Fruit fly (Drosophila melanogaster) S2 (cell line): ENCODE data around the gene toe.

Experiments used
- CG8478 ChIP-seq: fragments of >200 bp; optimal IDR thresholded peaks from 2 replicates; lab custom pipeline; 2018
- CTCF ChIP-seq, 2 experiments: fragments of >200 bp; optimal IDR thresholded peaks; 2 replicates each; lab custom pipeline; 2018

The toe gene

DNA sequence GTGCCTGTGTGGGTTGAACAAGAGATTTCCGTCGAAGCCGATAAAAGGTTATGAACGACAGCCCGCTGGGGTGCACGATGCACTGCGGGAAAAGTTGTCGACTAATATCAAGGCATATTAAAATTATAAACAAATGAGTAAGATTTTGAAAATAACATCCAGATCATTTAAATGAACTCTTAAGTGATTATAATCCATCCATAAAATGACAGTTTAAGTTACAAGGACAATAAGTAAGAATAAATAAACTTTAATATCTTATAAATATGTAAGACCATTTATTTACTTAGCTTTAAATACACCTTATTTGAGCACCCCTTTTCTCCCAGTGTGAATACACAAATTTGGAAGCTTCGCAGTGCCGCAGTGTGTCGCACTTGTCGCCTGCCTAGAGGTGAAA lies 11.6 kb upstream of the toe start:
- no peak for TF ChIP-seq CG8478 (lab: Kevin White, UChicago)
- no peak for TF ChIP-seq CTCF (optimal IDR thresholded peaks at IDR 0.05; lab: Kevin White, UChicago)

DNA sequence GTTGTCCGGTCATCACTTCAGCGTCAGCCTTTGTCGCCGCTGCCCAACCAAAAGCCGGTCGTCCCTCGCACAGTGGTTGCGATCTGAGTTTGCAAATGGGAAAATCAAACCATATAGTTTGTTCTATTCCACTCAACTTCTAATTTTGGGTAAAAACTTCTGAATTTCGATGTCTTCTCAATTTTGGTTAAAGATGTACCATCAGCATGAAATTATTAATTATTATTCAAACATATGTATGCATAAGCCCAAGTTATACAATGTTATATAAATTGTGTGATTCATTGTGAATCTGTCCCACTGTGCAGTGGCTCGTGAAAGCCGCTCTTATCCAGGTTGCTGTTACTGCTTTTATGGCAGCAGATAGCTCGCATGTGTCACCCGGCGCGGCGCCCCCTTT lies 10.1 kb upstream of the toe start:
- TF ChIP-seq CG8478 (lab: Kevin White, UChicago) = no peak
- TF ChIP-seq CTCF (optimal IDR thresholded peaks at IDR 0.05; lab: Kevin White, UChicago) = no peak

DNA sequence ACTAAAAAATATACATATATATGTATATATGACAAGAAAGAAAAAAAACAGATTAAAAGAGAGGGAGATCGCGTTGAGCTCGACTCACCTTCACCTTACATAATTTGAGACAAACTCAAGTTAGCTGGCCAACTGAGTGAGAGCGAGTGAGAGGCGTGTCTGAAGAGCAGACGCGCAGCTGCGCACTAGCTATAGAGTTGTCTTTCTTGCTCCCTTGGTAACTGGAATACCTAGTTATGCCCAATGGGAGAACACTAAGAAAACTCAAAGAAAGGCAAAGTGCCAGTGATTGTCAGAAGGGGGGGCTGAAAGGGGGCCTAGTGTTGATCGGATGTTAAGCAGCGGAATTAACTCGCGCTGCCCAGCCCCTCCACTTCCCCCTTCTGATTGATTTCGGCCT lies 2.0 kb upstream of the toe start:
- no peak for TF ChIP-seq CTCF (optimal IDR thresholded peaks at IDR 0.05; lab: Kevin White, UChicago)
- no peak for TF ChIP-seq CG8478 (lab: Kevin White, UChicago)

DNA sequence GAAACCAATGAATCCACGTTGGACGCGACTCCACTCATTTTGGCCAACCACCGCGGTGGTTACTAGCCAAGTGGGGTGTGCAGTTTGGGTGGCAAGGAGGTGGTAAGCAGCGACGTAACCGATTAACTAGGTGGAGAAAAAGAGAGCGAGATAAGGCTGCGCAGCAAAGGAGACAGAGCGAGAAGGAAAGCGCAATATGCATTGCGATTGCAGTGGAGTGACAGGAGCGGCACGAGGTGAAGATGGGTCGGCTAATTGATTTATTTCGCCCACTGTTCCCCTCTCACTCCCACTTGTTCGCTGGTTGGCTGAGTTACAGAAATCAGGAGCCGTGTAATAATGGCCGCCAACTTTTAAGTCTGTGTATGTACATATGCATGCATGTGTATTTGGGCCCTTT lies 1.2 kb upstream of the toe start:
- TF ChIP-seq CTCF (optimal IDR thresholded peaks at IDR 0.05; lab: Kevin White, UChicago) (no peak), CG8478 (lab: Kevin White, UChicago) (no peak)

DNA sequence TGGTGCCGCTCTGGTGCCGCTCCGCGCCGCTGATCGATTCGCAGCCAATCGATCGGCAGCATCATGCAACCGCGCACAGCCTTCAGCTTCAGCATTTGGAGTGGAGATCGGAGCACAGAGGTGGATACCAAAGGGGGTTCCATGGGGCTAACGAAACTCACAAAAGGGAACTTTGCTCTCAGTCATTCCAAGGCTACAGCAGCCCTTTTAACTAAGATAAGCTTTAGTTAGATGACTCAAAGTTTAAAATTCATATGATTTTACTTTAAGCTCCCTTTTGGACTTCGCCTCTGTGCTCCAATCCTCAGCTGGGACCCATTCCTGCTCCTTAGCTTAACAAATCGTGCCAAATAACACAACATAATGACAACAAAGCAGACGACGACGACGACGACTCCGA lies 12.0 kb downstream of the toe start:
- no peak for TF ChIP-seq CG8478 (lab: Kevin White, UChicago)
- TF ChIP-seq CTCF (optimal IDR thresholded peaks at IDR 0.05; lab: Kevin White, UChicago) = no peak

DNA sequence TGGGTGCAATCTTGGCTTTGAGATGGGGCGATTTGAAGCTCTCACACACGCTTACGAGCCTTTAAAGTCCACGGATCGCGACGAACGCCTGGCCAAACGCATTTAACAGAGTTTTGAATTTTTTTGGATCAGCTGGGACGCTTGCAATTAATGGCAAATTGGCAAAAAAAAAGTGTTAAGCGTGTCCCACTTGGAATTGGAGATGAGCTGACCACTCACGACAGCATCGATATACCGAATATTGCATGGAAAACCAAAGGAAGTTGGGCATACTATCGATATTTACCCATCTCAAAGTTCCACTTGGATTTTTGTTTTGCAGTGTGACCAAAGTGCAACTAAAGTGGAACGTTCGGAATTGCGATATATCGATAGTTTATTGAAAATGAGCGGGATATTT lies 15.1 kb downstream of the toe start, which contains the start of gene ArfGAP1:
TSS of gene ArfGAP1 (minus strand) at position 240 of the 400 bp plus-strand sequence.
- TF ChIP-seq CG8478 (lab: Kevin White, UChicago) = no peak
- peak in 1 of 2 experiments; percentile 5 for TF ChIP-seq CTCF (optimal IDR thresholded peaks at IDR 0.05; lab: Kevin White, UChicago)

DNA sequence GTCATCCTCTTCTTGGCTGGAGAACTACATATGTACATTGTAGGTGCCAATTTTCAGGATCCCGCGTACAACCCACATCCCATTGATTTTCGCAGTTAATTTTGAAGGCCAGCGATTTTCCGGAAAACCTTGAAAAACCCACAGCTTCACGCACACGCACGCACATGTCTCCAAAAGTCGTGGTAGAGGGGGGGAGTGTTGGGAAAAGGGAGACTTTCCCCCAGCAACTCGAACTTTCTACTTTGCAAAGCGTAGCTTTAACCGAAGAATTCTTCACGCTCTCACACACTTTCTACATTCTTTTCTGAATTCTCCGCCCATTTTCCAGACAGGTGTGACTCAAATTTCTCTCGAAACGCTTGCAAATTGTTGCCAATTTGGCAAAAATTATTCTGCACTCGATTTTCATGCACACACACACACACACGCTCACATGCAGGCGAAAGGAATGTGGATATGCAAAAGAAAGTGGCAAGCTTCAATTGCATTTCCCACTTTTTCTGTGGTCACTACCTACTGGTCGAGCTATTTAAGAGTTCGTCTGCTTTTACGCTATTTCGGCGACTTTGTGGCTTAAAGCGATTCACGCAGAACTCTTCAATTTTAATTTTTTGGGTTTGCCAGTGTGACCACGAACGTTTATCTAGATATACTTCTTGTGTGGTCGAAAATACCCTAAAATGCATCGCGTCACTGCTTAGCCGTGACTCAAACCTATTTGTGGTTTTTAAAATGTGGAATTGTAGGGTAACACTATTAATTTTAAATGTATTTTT lies 18.1 kb downstream of the toe start, which contains the start of gene SCaMC:
TSS of gene SCaMC (minus strand) at position 654 of the 776 bp plus-strand sequence.
- TF ChIP-seq CTCF (optimal IDR thresholded peaks at IDR 0.05; lab: Kevin White, UChicago) (peak in 1 of 2 experiments; percentile 45), CG8478 (lab: Kevin White, UChicago) (no peak)

DNA sequence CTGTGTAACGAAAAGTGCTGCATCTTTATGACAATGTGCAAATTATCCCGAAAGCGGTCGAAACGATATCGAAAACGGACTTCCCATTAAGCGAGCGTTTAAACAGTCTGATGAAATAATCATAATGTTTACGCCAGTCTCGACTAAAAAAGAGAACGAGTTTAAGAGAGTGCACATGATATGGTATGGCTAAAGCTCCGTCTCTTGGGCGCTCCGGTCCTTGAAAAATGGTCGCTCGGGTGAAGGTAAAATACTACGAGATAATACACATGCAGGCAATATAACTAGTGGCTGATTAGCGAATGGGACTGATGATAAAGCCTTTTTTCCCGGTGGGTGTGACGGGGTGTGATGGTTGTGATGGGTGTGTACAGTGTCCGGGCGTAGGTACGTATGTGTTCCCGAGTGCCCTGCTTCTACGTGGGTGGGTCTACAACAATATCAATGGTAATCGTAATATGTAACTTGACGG lies 21.2 kb downstream of the toe start:
- TF ChIP-seq CG8478 (lab: Kevin White, UChicago) (no peak), CTCF (optimal IDR thresholded peaks at IDR 0.05; lab: Kevin White, UChicago) (no peak)

DNA sequence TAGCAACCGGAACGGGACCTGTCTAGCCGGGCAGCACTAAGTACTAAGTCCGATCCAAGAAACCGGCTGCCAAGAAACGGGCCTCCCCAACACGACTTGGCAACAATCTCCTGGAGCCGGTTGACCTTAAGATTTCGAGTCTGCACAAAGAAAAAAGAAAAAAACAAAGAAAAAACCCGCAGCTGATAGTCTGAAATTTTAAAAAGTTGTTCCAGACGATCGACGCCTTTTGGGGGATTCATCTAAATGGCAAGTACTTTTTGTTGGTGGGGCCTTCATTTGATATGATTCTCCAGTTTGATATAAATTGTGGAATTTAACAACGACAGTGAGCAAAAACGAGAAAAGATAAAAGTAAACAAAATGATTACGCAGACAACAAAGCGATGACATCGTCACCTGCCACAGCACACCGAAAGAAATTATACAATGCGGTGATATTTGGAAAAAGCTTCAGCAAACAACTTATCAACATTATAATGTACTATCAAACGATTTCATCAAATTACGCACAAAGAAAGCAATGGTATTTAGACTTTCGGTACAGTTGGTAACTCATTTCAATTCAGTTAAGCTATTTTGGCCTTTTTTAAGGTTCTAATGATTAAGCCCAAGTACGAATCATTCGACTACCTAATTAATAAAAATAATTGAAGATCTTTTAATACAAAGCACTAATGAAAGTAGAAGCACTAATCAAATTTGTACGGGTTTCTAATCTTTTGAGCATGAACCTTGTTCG lies 21.8 kb downstream of the toe start:
- no peak for TF ChIP-seq CG8478 (lab: Kevin White, UChicago)
- no peak for TF ChIP-seq CTCF (optimal IDR thresholded peaks at IDR 0.05; lab: Kevin White, UChicago)

DNA sequence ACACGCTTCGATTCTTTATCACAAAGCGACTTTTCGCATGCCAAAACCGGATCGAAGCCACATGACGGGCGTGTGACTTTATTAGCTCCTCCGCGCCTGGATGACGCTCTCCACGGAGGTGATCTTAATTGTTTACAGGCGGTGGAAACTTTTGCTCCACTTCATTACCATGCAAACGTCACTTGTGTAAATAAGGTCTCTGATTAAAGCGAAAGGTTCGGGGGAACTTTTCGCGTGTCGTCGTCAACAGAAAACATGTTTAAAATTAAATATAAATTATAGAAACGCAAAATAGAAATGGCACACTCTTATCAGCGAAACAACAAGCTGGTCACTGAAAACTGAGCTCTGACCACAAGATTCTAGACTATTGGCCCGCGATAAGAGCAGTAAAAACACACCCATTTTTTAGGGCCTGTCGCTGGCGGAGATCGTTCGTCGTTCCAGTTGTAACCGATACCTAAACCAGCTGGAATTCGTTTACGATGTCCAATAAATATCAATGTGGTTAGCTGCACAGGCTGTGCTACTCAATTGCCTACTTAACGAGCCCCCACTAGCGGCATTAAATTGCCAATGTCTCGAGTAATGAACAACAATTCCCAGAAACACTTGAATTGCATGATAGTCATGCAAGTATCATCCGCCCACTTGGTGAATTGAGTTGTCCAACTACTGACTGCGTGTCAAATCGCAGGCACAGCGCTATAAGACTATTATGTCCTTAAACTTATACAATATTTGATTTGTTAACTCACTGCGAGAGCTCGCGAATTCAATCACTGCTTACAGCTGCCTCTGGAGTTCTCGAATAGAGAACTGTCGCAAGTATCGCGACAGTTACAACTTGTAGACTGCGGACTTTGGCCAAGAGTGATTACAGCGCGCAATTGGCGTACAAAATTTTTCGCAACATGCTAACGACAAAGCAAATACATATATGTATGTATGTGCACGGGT lies 22.8 kb downstream of the toe start:
- TF ChIP-seq CG8478 (lab: Kevin White, UChicago) (no peak), CTCF (optimal IDR thresholded peaks at IDR 0.05; lab: Kevin White, UChicago) (no peak)

DNA sequence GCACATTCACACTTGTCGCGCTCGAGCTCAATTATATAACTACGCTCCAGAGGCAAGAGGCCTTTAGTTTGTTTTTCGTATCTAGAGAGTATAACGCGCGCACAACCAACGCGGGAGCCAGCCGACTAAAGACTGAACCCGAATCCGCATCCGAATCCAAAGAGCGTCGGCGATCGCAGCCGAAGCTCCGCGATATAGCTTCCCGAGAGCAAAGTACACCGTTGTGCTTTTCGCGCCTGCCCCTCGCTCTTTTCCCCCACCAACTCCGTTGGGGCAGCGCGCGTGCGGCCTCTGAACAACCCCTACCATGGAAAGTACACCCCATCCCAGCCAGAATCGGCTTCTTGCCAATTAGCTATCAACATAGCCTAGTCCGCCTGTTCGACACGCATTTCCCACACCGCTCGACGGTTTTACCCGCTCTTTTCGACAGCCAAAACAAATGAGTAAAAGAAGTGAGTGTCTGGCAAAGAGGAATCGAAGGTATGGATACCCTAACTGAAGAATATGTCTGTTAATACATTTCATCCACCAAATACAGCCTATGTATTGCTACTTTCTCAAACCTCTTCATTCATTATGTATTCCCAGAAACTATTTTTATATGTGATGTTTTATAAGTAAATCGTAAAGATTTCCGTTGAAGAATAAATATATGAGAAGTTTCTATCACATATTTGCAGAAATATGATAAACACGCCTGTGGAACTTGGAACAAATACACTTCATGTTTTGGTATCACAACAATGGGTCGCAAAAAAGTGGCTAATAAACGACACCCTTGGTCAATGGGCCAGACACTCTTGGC lies 23.8 kb downstream of the toe start:
- TF ChIP-seq CG8478 (lab: Kevin White, UChicago) = no peak
- TF ChIP-seq CTCF (optimal IDR thresholded peaks at IDR 0.05; lab: Kevin White, UChicago) = no peak

DNA sequence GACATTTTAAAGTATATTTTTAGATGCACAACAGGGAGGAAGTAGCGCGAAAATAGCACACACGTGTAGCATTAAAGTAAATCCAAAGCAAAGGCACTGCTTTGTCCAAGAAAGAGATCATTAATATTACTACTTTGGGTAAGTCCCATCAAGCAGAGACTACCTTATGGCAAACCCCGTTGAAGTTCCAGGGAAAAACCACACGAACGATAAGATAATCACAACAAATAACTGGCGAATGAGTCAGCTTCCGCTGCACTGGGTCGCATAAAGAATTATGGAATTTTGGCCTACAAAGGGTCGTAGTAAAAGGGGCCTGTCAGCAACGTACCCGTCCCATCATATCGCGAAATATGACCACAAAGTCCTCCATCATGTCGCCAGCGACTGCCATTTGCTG lies 24.7 kb downstream of the toe start:
- TF ChIP-seq CTCF (optimal IDR thresholded peaks at IDR 0.05; lab: Kevin White, UChicago) (no peak), CG8478 (lab: Kevin White, UChicago) (no peak)

DNA sequence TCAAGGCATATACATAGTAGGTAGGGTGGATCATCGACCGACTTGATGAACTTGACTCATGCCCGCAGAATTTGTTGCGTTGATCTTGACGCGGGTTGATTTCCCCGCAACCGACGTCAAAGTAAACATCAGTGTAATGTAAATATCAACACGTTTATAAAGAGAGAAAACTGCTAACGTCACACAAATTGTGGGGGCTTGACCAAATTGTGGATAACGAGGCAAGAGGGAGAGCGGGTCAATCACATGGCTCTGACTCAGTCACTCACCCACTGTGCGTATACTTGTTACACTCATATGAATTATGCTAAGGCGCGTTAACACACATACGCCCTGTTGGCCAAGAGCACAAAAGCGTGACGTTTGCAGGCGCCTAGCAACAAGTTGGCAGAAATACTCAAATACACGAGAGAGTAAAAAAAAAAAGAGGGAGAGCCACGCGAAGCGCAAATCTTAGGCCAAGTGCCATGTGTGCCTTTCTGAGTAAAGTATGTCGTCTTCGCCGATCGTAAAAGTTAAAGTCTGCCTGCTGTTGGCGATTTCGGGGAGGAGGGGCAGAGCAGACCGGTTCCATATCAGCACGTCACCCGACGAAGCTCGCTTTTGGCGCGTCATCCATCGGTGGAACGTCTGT lies 25.4 kb downstream of the toe start:
- TF ChIP-seq CG8478 (lab: Kevin White, UChicago) = no peak
- TF ChIP-seq CTCF (optimal IDR thresholded peaks at IDR 0.05; lab: Kevin White, UChicago) = no peak
